Worm (Caenorhabditis elegans): ENCODE data around the gene F54D5.9.
A peak's percentile ranks its signal among the peaks of the same experiment; 100 is the strongest.

F54D5.9 gene

ce11 chrII:11544714-11545113 is at the start of gene F54D5.9:
TSS of gene F54D5.9 (minus strand) at chrII:11544828.
- no peak for TF ChIP-seq R02D3.7 (tag; optimal IDR thresholded peaks at IDR 0.05)
- no peak for TF ChIP-seq sem-4 (tag; optimal IDR thresholded peaks at IDR 0.05)
- no peak for TF ChIP-seq mdl-1 (tag; optimal IDR thresholded peaks at IDR 0.05)
- no peak for TF ChIP-seq ztf-1 (GFP tag; conservative IDR thresholded peaks at IDR 0.05)
- TF ChIP-seq nhr-6 (tag; optimal IDR thresholded peaks at IDR 0.05) = no peak
- no peak for TF ChIP-seq unc-62 (GFP tag; optimal IDR thresholded peaks at IDR 0.05)
- no peak for TF ChIP-seq ama-1 (optimal IDR thresholded peaks at IDR 0.05)
- no peak for TF ChIP-seq lin-39 (tag; optimal IDR thresholded peaks at IDR 0.05)
- no peak for TF ChIP-seq sma-3 (GFP tag; optimal IDR thresholded peaks at IDR 0.05)
- TF ChIP-seq nhr-129 (tag; optimal IDR thresholded peaks at IDR 0.05) = no peak
- no peak for TF ChIP-seq nhr-10 (tag; optimal IDR thresholded peaks at IDR 0.05)
- no peak for TF ChIP-seq lin-13 (GFP tag; optimal IDR thresholded peaks at IDR 0.05)
- no peak for TF ChIP-seq unc-55 (GFP tag; optimal IDR thresholded peaks at IDR 0.05)
- TF ChIP-seq elt-1 (tag; optimal IDR thresholded peaks at IDR 0.05) = no peak

ce11 chrII:11592023-11592422 is 47.4 kb upstream of the F54D5.9 start, which contains the start of gene F07A11.1:
TSS of gene F07A11.1 (minus strand) at chrII:11592123.
- TF ChIP-seq mdl-1 (tag; optimal IDR thresholded peaks at IDR 0.05) (no peak), lsy-2 (tag; optimal IDR thresholded peaks at IDR 0.05) (no peak)

- TF ChIP-seq nhr-12 (tag; optimal IDR thresholded peaks at IDR 0.05) = no peak
- no peak for TF ChIP-seq C34F6.9 (tag; optimal IDR thresholded peaks at IDR 0.05)
- no peak for TF ChIP-seq nhr-237 (tag; optimal IDR thresholded peaks at IDR 0.05)
- no peak for TF ChIP-seq lin-39 (tag; optimal IDR thresholded peaks at IDR 0.05)
- TF ChIP-seq unc-39 (tag; optimal IDR thresholded peaks at IDR 0.05) = no peak
- no peak for TF ChIP-seq sem-4 (tag; optimal IDR thresholded peaks at IDR 0.05)
- no peak for TF ChIP-seq lin-13 (GFP tag; optimal IDR thresholded peaks at IDR 0.05)
- no peak for TF ChIP-seq unc-55 (GFP tag; optimal IDR thresholded peaks at IDR 0.05)
- TF ChIP-seq snpc-4 (tag; optimal IDR thresholded peaks at IDR 0.05) = no peak
- TF ChIP-seq ztf-4 (tag; optimal IDR thresholded peaks at IDR 0.05) = no peak
Observed at ce11 chrII:11591558-11591957, 46.9 kb upstream of the F54D5.9 start.

ce11 chrII:11588304-11588703 is 43.7 kb upstream of the F54D5.9 start:
- TF ChIP-seq ztf-1 (GFP tag; conservative IDR thresholded peaks at IDR 0.05) (no peak), F13H6.1 (tag; optimal IDR thresholded peaks at IDR 0.05) (no peak), unc-39 (tag; optimal IDR thresholded peaks at IDR 0.05) (no peak), ztf-4 (tag; optimal IDR thresholded peaks at IDR 0.05) (no peak), nhr-129 (tag; optimal IDR thresholded peaks at IDR 0.05) (no peak), egl-27 (tag; optimal IDR thresholded peaks at IDR 0.05) (no peak), nhr-77 (tag; optimal IDR thresholded peaks at IDR 0.05) (no peak), ceh-82 (tag; optimal IDR thresholded peaks at IDR 0.05) (no peak), blmp-1 (tag; optimal IDR thresholded peaks at IDR 0.05; ENCODE audit: insufficient read depth) (no peak), nhr-21 (tag; optimal IDR thresholded peaks at IDR 0.05) (no peak), fos-1 (tag; optimal IDR thresholded peaks at IDR 0.05) (no peak), ama-1 (optimal IDR thresholded peaks at IDR 0.05) (no peak), mbf-1 (tag; optimal IDR thresholded peaks at IDR 0.05) (no peak), lin-39 (tag; optimal IDR thresholded peaks at IDR 0.05) (no peak), sma-3 (GFP tag; optimal IDR thresholded peaks at IDR 0.05) (no peak)

- TF ChIP-seq unc-55 (GFP tag; optimal IDR thresholded peaks at IDR 0.05) (no peak), sma-3 (GFP tag; optimal IDR thresholded peaks at IDR 0.05) (no peak), R02D3.7 (tag; optimal IDR thresholded peaks at IDR 0.05) (no peak), elt-3 (tag; optimal IDR thresholded peaks at IDR 0.05) (no peak), sem-4 (tag; optimal IDR thresholded peaks at IDR 0.05) (no peak), zag-1 (tag; optimal IDR thresholded peaks at IDR 0.05) (no peak), dmd-4 (tag; optimal IDR thresholded peaks at IDR 0.05) (no peak)
Observed at ce11 chrII:11582698-11583097, 38.1 kb upstream of the F54D5.9 start, which contains the start of gene ints-7. TSS of gene ints-7 (plus strand) at chrII:11582849.

ce11 chrII:11578327-11578726 is 33.7 kb upstream of the F54D5.9 start, which contains the start of gene smc-6:
TSS of gene smc-6 (plus strand) at chrII:11578716.
- no peak for TF ChIP-seq sma-3 (GFP tag; optimal IDR thresholded peaks at IDR 0.05)
- TF ChIP-seq sem-4 (tag; optimal IDR thresholded peaks at IDR 0.05) = no peak
- no peak for TF ChIP-seq blmp-1 (tag; optimal IDR thresholded peaks at IDR 0.05; ENCODE audit: insufficient read depth)
- peak; percentile 57 for TF ChIP-seq C34F6.9 (tag; optimal IDR thresholded peaks at IDR 0.05)
- TF ChIP-seq nhr-77 (tag; optimal IDR thresholded peaks at IDR 0.05) = no peak
- no peak for TF ChIP-seq lin-13 (GFP tag; optimal IDR thresholded peaks at IDR 0.05)
- no peak for TF ChIP-seq unc-62 (GFP tag; optimal IDR thresholded peaks at IDR 0.05)
- TF ChIP-seq egl-27 (tag; optimal IDR thresholded peaks at IDR 0.05) = no peak
- no peak for TF ChIP-seq alr-1 (tag; optimal IDR thresholded peaks at IDR 0.05)
- peak; percentile 85 for TF ChIP-seq unc-55 (GFP tag; optimal IDR thresholded peaks at IDR 0.05)
- TF ChIP-seq nhr-6 (tag; optimal IDR thresholded peaks at IDR 0.05) = no peak
- TF ChIP-seq snpc-4 (tag; optimal IDR thresholded peaks at IDR 0.05) = no peak
- peak; percentile 7 for TF ChIP-seq gmeb-1 (tag; optimal IDR thresholded peaks at IDR 0.05)
- no peak for TF ChIP-seq nhr-25 (tag; optimal IDR thresholded peaks at IDR 0.05)
- TF ChIP-seq sma-9 (GFP tag; optimal IDR thresholded peaks at IDR 0.05) = no peak
- no peak for TF ChIP-seq sma-9 (tag; optimal IDR thresholded peaks at IDR 0.05)
- TF ChIP-seq fos-1 (tag; optimal IDR thresholded peaks at IDR 0.05) = peak; percentile 45
- TF ChIP-seq ztf-4 (tag; optimal IDR thresholded peaks at IDR 0.05) = no peak
- peak; percentile 68 for TF ChIP-seq nhr-129 (tag; optimal IDR thresholded peaks at IDR 0.05)
- TF ChIP-seq nhr-11 (tag; optimal IDR thresholded peaks at IDR 0.05) = no peak
- TF ChIP-seq nhr-237 (tag; optimal IDR thresholded peaks at IDR 0.05) = no peak
- TF ChIP-seq ZK546.5 (tag; optimal IDR thresholded peaks at IDR 0.05) = no peak
- no peak for TF ChIP-seq crh-2 (tag; optimal IDR thresholded peaks at IDR 0.05)
